Worm (Caenorhabditis elegans): ENCODE measurements around the gene fipr-12.

fipr-12 gene

ce11 chrV:9927381-9927780 lies 15.8 kb upstream of the fipr-12 start:
- no peak for TF ChIP-seq nhr-10 (tag; optimal IDR thresholded peaks at IDR 0.05)
- TF ChIP-seq R02D3.7 (tag; optimal IDR thresholded peaks at IDR 0.05): no peak
- no peak for TF ChIP-seq nhr-6 (tag; optimal IDR thresholded peaks at IDR 0.05)
- no peak for TF ChIP-seq lin-13 (GFP tag; optimal IDR thresholded peaks at IDR 0.05)
- TF ChIP-seq alr-1 (tag; optimal IDR thresholded peaks at IDR 0.05): no peak
- TF ChIP-seq dmd-4 (tag; optimal IDR thresholded peaks at IDR 0.05): no peak

ce11 chrV:9927954-9928353 lies 15.2 kb upstream of the fipr-12 start:
- TF ChIP-seq lin-13 (GFP tag; optimal IDR thresholded peaks at IDR 0.05): no peak
- TF ChIP-seq gmeb-1 (tag; optimal IDR thresholded peaks at IDR 0.05): peak; percentile 37
- TF ChIP-seq fos-1 (tag; optimal IDR thresholded peaks at IDR 0.05): peak; percentile 50
- TF ChIP-seq ztf-1 (GFP tag; conservative IDR thresholded peaks at IDR 0.05): no peak
- TF ChIP-seq crh-2 (tag; optimal IDR thresholded peaks at IDR 0.05): peak; percentile 22

DNA sequence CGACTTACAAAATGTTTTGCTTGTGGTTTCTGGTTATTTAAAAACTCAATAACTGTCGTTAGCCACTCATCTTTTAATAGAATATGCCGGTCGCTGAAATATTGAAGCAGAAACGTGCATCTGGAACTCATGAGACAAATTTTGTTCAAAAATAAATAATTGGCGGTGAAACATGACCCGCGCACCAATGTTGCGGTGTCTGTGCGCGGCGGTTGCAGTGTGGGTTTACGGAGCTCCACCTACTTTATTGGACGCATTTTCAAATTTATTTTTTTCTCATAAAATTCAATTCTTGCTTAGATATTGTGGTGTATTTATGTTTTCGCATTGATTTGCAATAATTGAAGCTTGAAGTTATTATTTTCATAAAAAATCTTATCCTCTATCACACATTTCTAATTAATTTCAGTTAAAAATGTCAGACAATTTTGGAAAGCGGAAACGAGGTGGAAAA lies 12.5 kb upstream of the fipr-12 start, which contains the start of the genes rmh-2 and suds-3:
TSS of gene rmh-2 (minus strand) at position 164 of the 454 bp plus-strand sequence.
TSS of gene suds-3 (plus strand) at position 404 of the 454 bp plus-strand sequence.
- TF ChIP-seq unc-55 (GFP tag; optimal IDR thresholded peaks at IDR 0.05): peak; percentile 70
- TF ChIP-seq nhr-21 (tag; optimal IDR thresholded peaks at IDR 0.05): peak; percentile 9
- TF ChIP-seq lin-13 (GFP tag; optimal IDR thresholded peaks at IDR 0.05): peak; percentile 1
- TF ChIP-seq lin-11 (tag; optimal IDR thresholded peaks at IDR 0.05): peak; percentile 51
- TF ChIP-seq ceh-16 (tag; optimal IDR thresholded peaks at IDR 0.05): no peak
- TF ChIP-seq ceh-82 (tag; optimal IDR thresholded peaks at IDR 0.05): no peak
- TF ChIP-seq nhr-11 (tag; optimal IDR thresholded peaks at IDR 0.05): no peak
- TF ChIP-seq Y55F3AM.14 (GFP tag; optimal IDR thresholded peaks at IDR 0.05): no peak
- no peak for TF ChIP-seq mab-5 (tag; optimal IDR thresholded peaks at IDR 0.05)
- TF ChIP-seq nhr-237 (tag; optimal IDR thresholded peaks at IDR 0.05): no peak
- TF ChIP-seq nhr-129 (tag; optimal IDR thresholded peaks at IDR 0.05): peak; percentile 52
- TF ChIP-seq blmp-1 (tag; optimal IDR thresholded peaks at IDR 0.05; ENCODE audit: insufficient read depth): no peak
- TF ChIP-seq gmeb-1 (tag; optimal IDR thresholded peaks at IDR 0.05): peak; percentile 83
- TF ChIP-seq alr-1 (tag; optimal IDR thresholded peaks at IDR 0.05): no peak
- no peak for TF ChIP-seq sem-4 (tag; optimal IDR thresholded peaks at IDR 0.05)
- no peak for TF ChIP-seq nhr-10 (tag; optimal IDR thresholded peaks at IDR 0.05)
- TF ChIP-seq R02D3.7 (tag; optimal IDR thresholded peaks at IDR 0.05): peak; percentile 54
- no peak for TF ChIP-seq mbf-1 (tag; optimal IDR thresholded peaks at IDR 0.05)
- no peak for TF ChIP-seq crh-2 (tag; optimal IDR thresholded peaks at IDR 0.05)
- TF ChIP-seq nhr-77 (tag; optimal IDR thresholded peaks at IDR 0.05): no peak
- no peak for TF ChIP-seq ztf-4 (tag; optimal IDR thresholded peaks at IDR 0.05)

DNA sequence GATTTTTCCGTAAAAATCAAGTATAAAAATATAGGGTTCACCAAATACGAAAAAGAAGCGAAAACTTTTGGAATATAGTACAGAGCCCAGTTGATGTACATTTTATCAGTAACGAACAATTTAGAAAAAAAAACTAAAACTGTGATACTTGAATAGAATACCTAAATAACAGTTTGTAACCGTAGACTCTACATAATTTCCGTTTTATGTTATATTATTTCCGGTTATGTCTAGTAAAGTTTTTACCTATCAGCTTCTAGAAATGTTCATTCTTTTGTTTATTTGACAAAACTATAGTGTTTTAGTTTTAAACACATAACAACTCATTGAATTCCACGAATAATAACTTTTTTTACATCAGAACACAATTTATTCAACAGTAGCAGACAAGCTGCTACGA lies 5.7 kb upstream of the fipr-12 start, which contains the start of gene srj-33:
TSS of gene srj-33 (minus strand) at position 101 of the 400 bp plus-strand sequence.
- TF ChIP-seq nhr-77 (tag; optimal IDR thresholded peaks at IDR 0.05) (no peak), nhr-21 (tag; optimal IDR thresholded peaks at IDR 0.05) (no peak), ztf-1 (GFP tag; conservative IDR thresholded peaks at IDR 0.05) (no peak), ZK546.5 (tag; optimal IDR thresholded peaks at IDR 0.05) (no peak), skn-1 (tag; optimal IDR thresholded peaks at IDR 0.05) (no peak), nhr-25 (tag; optimal IDR thresholded peaks at IDR 0.05) (no peak), nhr-237 (tag; optimal IDR thresholded peaks at IDR 0.05) (no peak), blmp-1 (tag; optimal IDR thresholded peaks at IDR 0.05; ENCODE audit: insufficient read depth) (no peak), dmd-4 (tag; optimal IDR thresholded peaks at IDR 0.05) (no peak), mdl-1 (tag; optimal IDR thresholded peaks at IDR 0.05) (no peak), Y55F3AM.14 (GFP tag; optimal IDR thresholded peaks at IDR 0.05) (no peak), R02D3.7 (tag; optimal IDR thresholded peaks at IDR 0.05) (no peak), sma-9 (GFP tag; optimal IDR thresholded peaks at IDR 0.05) (no peak), sma-9 (tag; optimal IDR thresholded peaks at IDR 0.05) (no peak), ztf-4 (tag; optimal IDR thresholded peaks at IDR 0.05) (no peak)

ce11 chrV:9944093-9944492 lies 954 bp downstream of the fipr-12 start, which contains the start of gene sre-28:
TSS of gene sre-28 (plus strand) at chrV:9944393.
- TF ChIP-seq alr-1 (tag; optimal IDR thresholded peaks at IDR 0.05) (no peak), aly-2 (tag; optimal IDR thresholded peaks at IDR 0.05) (no peak), unc-55 (GFP tag; optimal IDR thresholded peaks at IDR 0.05) (no peak), ceh-82 (tag; optimal IDR thresholded peaks at IDR 0.05) (no peak), crh-2 (tag; optimal IDR thresholded peaks at IDR 0.05) (no peak), skn-1 (tag; optimal IDR thresholded peaks at IDR 0.05) (no peak), zag-1 (tag; optimal IDR thresholded peaks at IDR 0.05) (no peak), nhr-237 (tag; optimal IDR thresholded peaks at IDR 0.05) (no peak), elt-1 (tag; optimal IDR thresholded peaks at IDR 0.05) (no peak), peb-1 (tag; optimal IDR thresholded peaks at IDR 0.05) (no peak), elt-3 (tag; optimal IDR thresholded peaks at IDR 0.05) (no peak), nhr-10 (tag; optimal IDR thresholded peaks at IDR 0.05) (no peak)

Data from whole organism, L2 larva.